Fruit fly (Drosophila melanogaster): Measurements from ENCODE around the gene rdgA.

rdgA gene

dm6 chrX:8896080-8896479 lies 10.8 kb upstream of the rdgA start (continued):
- TF ChIP-seq ci (GFP tag; IDR thresholded peaks at IDR 0.05) (peak; percentile 99), Hr78 (GFP tag; optimal IDR thresholded peaks at IDR 0.05) (peak in 1 of 2 experiments; percentile 59), ewg (GFP tag; optimal IDR thresholded peaks at IDR 0.05) (peak; percentile 92), CG30020 (tag; optimal IDR thresholded peaks at IDR 0.05) (peak; percentile 55), cwo (GFP tag; optimal IDR thresholded peaks at IDR 0.05) (peak; percentile 88), CG10274 (GFP tag; optimal IDR thresholded peaks at IDR 0.05) (peak; percentile 84), CG14710 (tag; optimal IDR thresholded peaks at IDR 0.05) (peak; percentile 87), grn (GFP tag; optimal IDR thresholded peaks at IDR 0.05) (peak; percentile 29), MTF-1 (GFP tag; optimal IDR thresholded peaks at IDR 0.05; ENCODE audit: borderline replicate concordance) (peak; percentile 89), CG7271 (tag; optimal IDR thresholded peaks at IDR 0.05) (peak; percentile 48), tin (GFP tag; optimal IDR thresholded peaks at IDR 0.05) (peak; percentile 94), D19B (GFP tag; optimal IDR thresholded peaks at IDR 0.05) (peak; percentile 98), sima (GFP tag; optimal IDR thresholded peaks at IDR 0.05) (no peak), unpg (GFP tag; optimal IDR thresholded peaks at IDR 0.05) (peak; percentile 95), slou (GFP tag; optimal IDR thresholded peaks at IDR 0.05) (peak; percentile 85), jigr1 (GFP tag; IDR thresholded peaks at IDR 0.05) (peak; percentile 88), BtbVII (GFP tag; optimal IDR thresholded peaks at IDR 0.05) (peak; percentile 88), gcm (GFP tag; optimal IDR thresholded peaks at IDR 0.05) (peak; percentile 90), psq (GFP tag; optimal IDR thresholded peaks at IDR 0.05) (peak; percentile 86), CG17829 (tag; optimal IDR thresholded peaks at IDR 0.05) (peak; percentile 92), eyg (GFP tag; optimal IDR thresholded peaks at IDR 0.05) (peak; percentile 36), CG14441 (GFP tag; IDR thresholded peaks at IDR 0.05) (peak; percentile 97), gfzf (GFP tag; optimal IDR thresholded peaks at IDR 0.05) (no peak), Lpt (GFP tag; optimal IDR thresholded peaks at IDR 0.05) (no peak), nerfin-2 (GFP tag; IDR thresholded peaks at IDR 0.05; ENCODE audit: partially characterized antibody) (no peak), CG10565 (GFP tag; optimal IDR thresholded peaks at IDR 0.05) (peak; percentile 55), ATbp (GFP tag; optimal IDR thresholded peaks at IDR 0.05) (peak; percentile 94), run (tag; optimal IDR thresholded peaks at IDR 0.05) (peak; percentile 90), Sry-β (GFP tag; optimal IDR thresholded peaks at IDR 0.05) (no peak), lola (GFP tag; optimal IDR thresholded peaks at IDR 0.05) (peak in 1 of 3 experiments; percentile 88), ttk (GFP tag; IDR thresholded peaks at IDR 0.05) (peak; percentile 95), CG42726 (GFP tag; IDR thresholded peaks at IDR 0.05; ENCODE audit: partially characterized antibody) (no peak), CG10654 (GFP tag; optimal IDR thresholded peaks at IDR 0.05) (peak; percentile 87), inv (GFP tag; IDR thresholded peaks at IDR 0.05; ENCODE audit: partially characterized antibody) (no peak), hkb (optimal IDR thresholded peaks at IDR 0.05) (no peak), hkb (GFP tag; IDR thresholded peaks at IDR 0.05) (peak; percentile 95), Atf-2 (GFP tag; optimal IDR thresholded peaks at IDR 0.05) (peak; percentile 72), kay (GFP tag; optimal IDR thresholded peaks at IDR 0.05) (peak; percentile 78), CG12659 (GFP tag; optimal IDR thresholded peaks at IDR 0.05) (peak; percentile 95), zf30C (GFP tag; optimal IDR thresholded peaks at IDR 0.05) (no peak), CG15269 (tag; optimal IDR thresholded peaks at IDR 0.05) (peak; percentile 96), HmgZ (tag; optimal IDR thresholded peaks at IDR 0.05) (peak; percentile 92), CG2889 (GFP tag; IDR thresholded peaks at IDR 0.05) (peak; percentile 91), ind (GFP tag; optimal IDR thresholded peaks at IDR 0.05) (peak; percentile 95), CG11093 (GFP tag; IDR thresholded peaks at IDR 0.05) (peak; percentile 93), CG12104 (GFP tag; optimal IDR thresholded peaks at IDR 0.05) (peak; percentile 86), Adf1 (GFP tag; IDR thresholded peaks at IDR 0.05) (peak; percentile 77), otp (GFP tag; IDR thresholded peaks at IDR 0.05) (peak; percentile 97), fd102C (GFP tag; optimal IDR thresholded peaks at IDR 0.05) (peak; percentile 44), CG6272 (GFP tag; IDR thresholded peaks at IDR 0.05) (peak; percentile 91)

Data from whole organism, embryonic.